Worm (Caenorhabditis elegans) whole organism, early embryonic: ENCODE measurements around the gene F55F3.4.

ENCODE experiments used
- ama-1 ChIP-seq: fragments of 150-350 bp; optimal IDR thresholded peaks from 2 replicates; lab custom pipeline; 2014
- hnd-1 ChIP-seq: sonication (generic microtip); optimal IDR thresholded peaks from 2 replicates; lab custom pipeline; 2016; ENCODE audit warnings: missing genetic modification characterization, missing compliant biosample characterization
- tbx-11 ChIP-seq: fragments of 200-800 bp; sonication (Bioruptor generic); IDR thresholded peaks from 2 replicates; pipeline ENCODE4 v1.3.6; 2022; ENCODE audit warnings: missing genetic modification characterization, missing compliant biosample characterization

ce11 chrX:13811156-13811555, 25.8 kb downstream of the F55F3.4 start:
- TF ChIP-seq ama-1 (lab: Kevin White, UChicago) (no peak), tbx-11 (GFP tag; lab: Robert Waterston, UW) (no peak), hnd-1 (tag; lab: Kevin White, UChicago) (no peak)
